Worm (Caenorhabditis elegans): ENCODE results near the gene pqn-71.

pqn-71 gene

DNA sequence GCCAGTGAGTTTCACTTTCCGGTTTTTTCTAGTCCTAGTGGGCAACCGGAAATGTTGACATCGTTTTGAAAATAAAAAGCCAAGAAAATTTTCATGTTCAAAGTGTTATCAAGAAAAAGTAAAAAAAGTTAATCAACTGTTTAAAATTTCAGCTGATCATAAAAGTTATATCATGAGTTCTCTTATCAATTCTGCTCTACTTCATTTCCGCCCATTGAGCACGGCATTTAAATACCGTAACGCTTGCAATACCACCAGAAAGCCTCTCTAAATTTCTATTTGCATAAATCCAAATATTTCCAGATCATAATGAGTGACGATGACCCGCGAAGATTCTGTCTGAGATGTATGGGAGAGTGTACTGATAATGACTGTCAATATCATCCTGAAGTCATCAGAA, 20.9 kb upstream of the pqn-71 start, which contains the start of gene T26H5.9:
TSS of gene T26H5.9 (plus strand) at position 302 of the 400 bp plus-strand sequence.
- TF ChIP-seq ceh-83 (GFP tag; optimal IDR thresholded peaks at IDR 0.05): no peak
- no peak for TF ChIP-seq nhr-28 (tag; optimal IDR thresholded peaks at IDR 0.05)
- no peak for TF ChIP-seq lin-32 (GFP tag; optimal IDR thresholded peaks at IDR 0.05)

DNA sequence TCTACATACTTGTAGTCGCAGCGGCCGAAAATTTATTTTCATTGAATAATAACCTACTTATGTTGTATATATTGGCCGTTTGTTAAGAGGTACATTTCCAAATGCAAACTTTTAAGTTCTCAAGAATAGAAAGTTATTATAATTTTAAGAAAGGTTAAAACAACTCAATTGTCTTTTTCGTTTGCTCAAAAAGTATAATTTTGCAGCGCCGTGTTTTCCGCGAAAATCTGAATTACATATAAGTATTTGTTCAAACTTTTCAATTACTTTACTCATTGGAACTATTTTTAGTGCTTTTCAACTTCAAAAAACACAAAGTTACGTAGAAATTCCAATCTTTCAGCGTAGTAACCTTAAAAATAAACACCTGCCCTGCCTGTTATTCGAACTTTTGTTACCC, 20.0 kb upstream of the pqn-71 start, which contains the start of gene srh-239:
TSS of gene srh-239 (plus strand) at position 301 of the 400 bp plus-strand sequence.
- TF ChIP-seq sem-2 (GFP tag; optimal IDR thresholded peaks at IDR 0.05) (no peak), unc-120 (tag; optimal IDR thresholded peaks at IDR 0.05; ENCODE audit: poor library complexity, severe bottlenecking) (no peak), ceh-83 (GFP tag; optimal IDR thresholded peaks at IDR 0.05) (no peak), ceh-39 (tag; optimal IDR thresholded peaks at IDR 0.05) (no peak), snpc-4 (tag; optimal IDR thresholded peaks at IDR 0.05) (no peak), tbx-8 (GFP tag; optimal IDR thresholded peaks at IDR 0.05) (no peak), mls-2 (tag; optimal IDR thresholded peaks at IDR 0.05) (no peak), ceh-43 (GFP tag; optimal IDR thresholded peaks at IDR 0.05) (no peak), mab-5 (tag; optimal IDR thresholded peaks at IDR 0.05) (no peak), ham-2 (GFP tag; optimal IDR thresholded peaks at IDR 0.05) (no peak), nhr-2 (tag; optimal IDR thresholded peaks at IDR 0.05) (no peak), unc-62 (GFP tag; optimal IDR thresholded peaks at IDR 0.05) (no peak), lsy-2 (tag; optimal IDR thresholded peaks at IDR 0.05) (no peak), elt-1 (tag; optimal IDR thresholded peaks at IDR 0.05; ENCODE audit: borderline replicate concordance, insufficient read depth) (no peak), nhr-237 (tag; optimal IDR thresholded peaks at IDR 0.05) (no peak), mep-1 (tag; optimal IDR thresholded peaks at IDR 0.05) (no peak), hlh-1 (tag; optimal IDR thresholded peaks at IDR 0.05) (no peak), nhr-28 (tag; optimal IDR thresholded peaks at IDR 0.05) (no peak)

DNA sequence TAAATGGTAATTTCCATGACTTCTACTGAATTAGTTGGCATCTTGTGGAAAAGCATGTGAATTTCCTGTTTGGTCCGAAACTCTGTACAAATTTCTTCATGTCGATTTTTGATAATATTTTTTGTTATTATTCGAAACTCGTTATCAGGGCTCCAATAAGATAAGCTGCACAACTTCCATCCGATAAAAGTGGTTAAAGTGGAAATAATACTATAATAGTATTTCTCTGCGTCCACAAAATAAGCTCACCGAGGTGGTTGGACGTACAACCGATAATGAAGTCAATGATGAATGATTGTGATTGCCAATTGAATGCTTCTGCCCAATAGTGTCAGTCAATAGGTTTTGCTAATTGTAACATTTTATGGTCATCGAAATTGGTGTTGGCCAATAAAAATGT, 17.1 kb upstream of the pqn-71 start, which contains the start of gene T26H5.4:
TSS of gene T26H5.4 (minus strand) at position 294 of the 400 bp plus-strand sequence.
- TF ChIP-seq tbx-8 (GFP tag; optimal IDR thresholded peaks at IDR 0.05): no peak
- TF ChIP-seq mep-1 (tag; optimal IDR thresholded peaks at IDR 0.05): no peak
- TF ChIP-seq nhr-237 (tag; optimal IDR thresholded peaks at IDR 0.05): no peak
- no peak for TF ChIP-seq ces-1 (GFP tag; optimal IDR thresholded peaks at IDR 0.05)
- no peak for TF ChIP-seq hlh-1 (tag; optimal IDR thresholded peaks at IDR 0.05)
- TF ChIP-seq nhr-76 (tag; optimal IDR thresholded peaks at IDR 0.05): no peak
- TF ChIP-seq mab-5 (tag; optimal IDR thresholded peaks at IDR 0.05): no peak
- TF ChIP-seq sem-2 (GFP tag; optimal IDR thresholded peaks at IDR 0.05): no peak
- TF ChIP-seq lin-32 (GFP tag; optimal IDR thresholded peaks at IDR 0.05): no peak
- TF ChIP-seq nhr-2 (tag; optimal IDR thresholded peaks at IDR 0.05): no peak
- no peak for TF ChIP-seq drap-1 (GFP tag; optimal IDR thresholded peaks at IDR 0.05)
- no peak for TF ChIP-seq nhr-28 (tag; optimal IDR thresholded peaks at IDR 0.05)
- TF ChIP-seq mls-2 (tag; optimal IDR thresholded peaks at IDR 0.05): no peak
- no peak for TF ChIP-seq flh-1 (GFP tag; optimal IDR thresholded peaks at IDR 0.05)
- no peak for TF ChIP-seq ztf-11 (tag; optimal IDR thresholded peaks at IDR 0.05)
- no peak for TF ChIP-seq M03D4.4 (tag; optimal IDR thresholded peaks at IDR 0.05)
- no peak for TF ChIP-seq unc-62 (GFP tag; optimal IDR thresholded peaks at IDR 0.05)
- TF ChIP-seq nhr-12 (tag; optimal IDR thresholded peaks at IDR 0.05): no peak
- no peak for TF ChIP-seq sptf-1 (tag; optimal IDR thresholded peaks at IDR 0.05)

DNA sequence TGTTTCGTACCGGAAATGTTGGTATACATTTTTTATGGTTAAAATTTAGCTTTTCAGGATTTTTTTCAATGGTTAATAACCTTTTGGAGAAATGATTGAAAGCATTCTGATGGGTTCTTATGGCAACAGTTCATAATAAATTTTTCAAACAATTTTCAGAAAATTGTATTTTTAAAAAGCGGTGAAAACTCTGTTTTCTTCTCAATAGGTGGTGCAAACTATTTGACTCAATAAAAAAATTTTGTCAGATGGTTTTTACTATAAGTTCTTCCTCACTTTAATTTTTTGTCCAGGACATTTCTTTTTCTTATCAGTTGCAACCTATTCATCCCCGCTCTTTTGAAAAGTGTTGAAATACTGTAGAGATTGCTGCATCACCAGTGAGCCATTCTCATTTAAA, 16.6 kb upstream of the pqn-71 start, which contains the start of gene T26H5.14:
TSS of gene T26H5.14 (plus strand) at position 301 of the 400 bp plus-strand sequence.
- TF ChIP-seq zip-8 (tag; optimal IDR thresholded peaks at IDR 0.05) (no peak), unc-39 (tag; optimal IDR thresholded peaks at IDR 0.05) (no peak), ceh-39 (tag; optimal IDR thresholded peaks at IDR 0.05) (no peak), mls-2 (tag; optimal IDR thresholded peaks at IDR 0.05) (no peak), unc-120 (tag; optimal IDR thresholded peaks at IDR 0.05; ENCODE audit: poor library complexity, severe bottlenecking) (no peak)

DNA sequence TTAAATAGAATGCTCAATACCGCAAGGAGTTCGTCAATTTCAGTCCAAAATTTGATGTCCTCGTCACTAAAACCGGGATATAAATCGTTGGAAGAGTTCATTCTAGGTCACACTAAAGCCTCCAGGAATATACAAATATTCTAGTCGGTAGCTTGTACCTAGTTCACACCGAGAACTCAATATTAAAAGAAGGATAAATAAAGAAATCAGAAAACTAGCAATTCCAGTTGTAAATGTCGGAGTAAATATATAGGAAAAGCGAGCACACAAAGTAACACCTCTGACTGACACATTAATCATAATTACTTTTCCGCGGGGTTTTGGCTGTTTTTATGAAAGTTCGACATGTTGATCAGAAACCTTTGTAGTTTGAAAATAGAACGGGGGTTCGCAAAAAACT, 14.1 kb upstream of the pqn-71 start, which contains the start of gene srw-33:
TSS of gene srw-33 (minus strand) at position 101 of the 400 bp plus-strand sequence.
- no peak for TF ChIP-seq snpc-4 (tag; optimal IDR thresholded peaks at IDR 0.05)
- no peak for TF ChIP-seq mls-2 (tag; optimal IDR thresholded peaks at IDR 0.05)
- TF ChIP-seq sptf-1 (tag; optimal IDR thresholded peaks at IDR 0.05): no peak
- TF ChIP-seq blmp-1 (tag; optimal IDR thresholded peaks at IDR 0.05): no peak
- TF ChIP-seq ham-2 (GFP tag; optimal IDR thresholded peaks at IDR 0.05): no peak
- no peak for TF ChIP-seq bed-3 (GFP tag; optimal IDR thresholded peaks at IDR 0.05)
- TF ChIP-seq elt-1 (tag; optimal IDR thresholded peaks at IDR 0.05; ENCODE audit: borderline replicate concordance, insufficient read depth): no peak
- no peak for TF ChIP-seq mep-1 (tag; optimal IDR thresholded peaks at IDR 0.05)
- no peak for TF ChIP-seq tbx-8 (GFP tag; optimal IDR thresholded peaks at IDR 0.05)
- TF ChIP-seq nhr-28 (tag; optimal IDR thresholded peaks at IDR 0.05): no peak

All from whole organism, mixed stage, embryonic.